Worm (Caenorhabditis elegans) whole organism, late embryonic: Measurements from ENCODE around the gene T04C12.7.

Experiments used
- C08G9.2 ChIP-seq: sonication (generic microtip); optimal IDR thresholded peaks from 2 replicates; lab custom pipeline; 2016; ENCODE audit warnings: mild to moderate bottlenecking, missing genetic modification characterization, moderate library complexity, missing compliant biosample characterization
- C38D4.7 ChIP-seq: fragments of 200-800 bp; sonication (Bioruptor generic); optimal IDR thresholded peaks from 2 replicates; lab custom pipeline; 2018; ENCODE audit warnings: mild to moderate bottlenecking, missing genetic modification characterization, moderate library complexity, missing compliant biosample characterization
- F13H6.1 ChIP-seq: sonication (generic microtip); optimal IDR thresholded peaks from 2 replicates; lab custom pipeline; 2016; ENCODE audit warnings: missing genetic modification characterization, missing compliant biosample characterization
- T23F11.4 ChIP-seq: fragments of 200-800 bp; sonication (Bioruptor generic); optimal IDR thresholded peaks from 2 replicates; lab custom pipeline; 2018; ENCODE audit warnings: mild to moderate bottlenecking, missing genetic modification characterization, missing compliant biosample characterization
- ahr-1 ChIP-seq: sonication (generic microtip); optimal IDR thresholded peaks from 2 replicates; lab custom pipeline; 2016; ENCODE audit warnings: missing genetic modification characterization, missing compliant biosample characterization
- ama-1 ChIP-seq: fragments of 150-350 bp; optimal IDR thresholded peaks from 2 replicates; lab custom pipeline; 2014
- ceh-18 ChIP-seq: sonication (generic microtip); optimal IDR thresholded peaks from 2 replicates; lab custom pipeline; 2016; ENCODE audit warnings: missing genetic modification characterization, missing compliant biosample characterization
- ceh-19 ChIP-seq: fragments of 200-800 bp; sonication (Bioruptor generic); optimal IDR thresholded peaks from 2 replicates; lab custom pipeline; 2018; ENCODE audit warnings: mild to moderate bottlenecking, missing genetic modification characterization, missing compliant biosample characterization
- ceh-2 ChIP-seq: sonication (generic microtip); optimal IDR thresholded peaks from 2 replicates; lab custom pipeline; 2016; ENCODE audit warnings: missing genotype, missing genetic modification characterization, missing compliant biosample characterization
- ceh-22 ChIP-seq: sonication (generic microtip); optimal IDR thresholded peaks from 2 replicates; lab custom pipeline; 2017; ENCODE audit warnings: missing biosample characterization, missing genetic modification characterization
- ceh-30 ChIP-seq: fragments of 150-350 bp; optimal IDR thresholded peaks from 2 replicates; lab custom pipeline; 2014; ENCODE audit warnings: missing biosample characterization, missing genetic modification characterization
- ceh-31 ChIP-seq: sonication (generic microtip); optimal IDR thresholded peaks from 2 replicates; lab custom pipeline; 2016; ENCODE audit warnings: missing genetic modification characterization, missing compliant biosample characterization
- ceh-34 ChIP-seq: sonication (generic microtip); optimal IDR thresholded peaks from 2 replicates; lab custom pipeline; 2016; ENCODE audit warnings: mild to moderate bottlenecking, missing genetic modification characterization, missing compliant biosample characterization
- ceh-9 ChIP-seq: sonication (generic microtip); optimal IDR thresholded peaks from 2 replicates; lab custom pipeline; 2016; ENCODE audit warnings: mild to moderate bottlenecking, missing genetic modification characterization, inconsistent platforms, missing compliant biosample characterization
- che-1 ChIP-seq: sonication (generic microtip); optimal IDR thresholded peaks from 2 replicates; lab custom pipeline; 2016; ENCODE audit warnings: mild to moderate bottlenecking, missing genetic modification characterization, missing compliant biosample characterization
- dmd-4 ChIP-seq: sonication (generic microtip); optimal IDR thresholded peaks from 2 replicates; lab custom pipeline; 2016; ENCODE audit warnings: borderline replicate concordance, missing genetic modification characterization, missing compliant biosample characterization
- elt-2 ChIP-seq: sonication (generic microtip); optimal IDR thresholded peaks from 2 replicates; lab custom pipeline; 2016; ENCODE audit warnings: missing genetic modification reagents, missing genetic modification characterization, missing compliant biosample characterization
- eyg-1 ChIP-seq: sonication (generic microtip); optimal IDR thresholded peaks from 2 replicates; lab custom pipeline; 2016; ENCODE audit warnings: missing genotype, missing genetic modification characterization, missing compliant biosample characterization
- fax-1 ChIP-seq: sonication (generic microtip); optimal IDR thresholded peaks from 2 replicates; lab custom pipeline; 2016; ENCODE audit warnings: missing genotype, missing genetic modification characterization, missing compliant biosample characterization
- fkh-10 ChIP-seq: fragments of 150-350 bp; optimal IDR thresholded peaks from 2 replicates; lab custom pipeline; 2014; ENCODE audit warnings: missing biosample characterization, missing genetic modification reagents, missing genetic modification characterization
- fkh-6 ChIP-seq: sonication (generic microtip); optimal IDR thresholded peaks from 2 replicates; lab custom pipeline; 2016; ENCODE audit warnings: missing genetic modification characterization, missing compliant biosample characterization
- gmeb-2 ChIP-seq: sonication (generic microtip); optimal IDR thresholded peaks from 2 replicates; lab custom pipeline; 2016; ENCODE audit warnings: missing genetic modification characterization, inconsistent platforms, missing compliant biosample characterization
- hlh-13 ChIP-seq: fragments of 200-800 bp; sonication (Bioruptor generic); optimal IDR thresholded peaks from 2 replicates; lab custom pipeline; 2018; ENCODE audit warnings: mild to moderate bottlenecking, missing genetic modification characterization, missing compliant biosample characterization
- hlh-15 ChIP-seq: sonication (generic microtip); optimal IDR thresholded peaks from 2 replicates; lab custom pipeline; 2016; ENCODE audit warnings: missing genetic modification characterization, missing compliant biosample characterization
- hlh-30 ChIP-seq: sonication (generic microtip); optimal IDR thresholded peaks from 2 replicates; lab custom pipeline; 2017; ENCODE audit warnings: antibody characterized with exemption, missing genetic modification characterization, missing compliant biosample characterization; ENCODE audit not compliant: insufficient read depth
- hlh-6 ChIP-seq: sonication (generic microtip); optimal IDR thresholded peaks from 2 replicates; lab custom pipeline; 2016; ENCODE audit warnings: missing genotype, missing genetic modification characterization, missing compliant biosample characterization
- hlh-8 ChIP-seq: sonication (generic microtip); optimal IDR thresholded peaks from 2 replicates; lab custom pipeline; 2016; ENCODE audit warnings: missing genotype, missing genetic modification characterization, missing compliant biosample characterization
- lim-6 ChIP-seq: sonication (generic microtip); optimal IDR thresholded peaks from 2 replicates; lab custom pipeline; 2016; ENCODE audit warnings: missing genetic modification characterization, missing compliant biosample characterization
- lin-11 ChIP-seq: fragments of 200-800 bp; sonication (Bioruptor generic); optimal IDR thresholded peaks from 2 replicates; lab custom pipeline; 2018; ENCODE audit warnings: mild to moderate bottlenecking, missing genetic modification characterization, missing compliant biosample characterization
- madf-2 ChIP-seq: sonication (generic microtip); optimal IDR thresholded peaks from 2 replicates; lab custom pipeline; 2017; ENCODE audit warnings: missing genetic modification characterization, missing compliant biosample characterization
- mec-3 ChIP-seq: sonication (generic microtip); optimal IDR thresholded peaks from 2 replicates; lab custom pipeline; 2016; ENCODE audit warnings: borderline replicate concordance, missing genetic modification characterization, missing compliant biosample characterization
- nhr-11 ChIP-seq: fragments of 150-350 bp; optimal IDR thresholded peaks from 2 replicates; lab custom pipeline; 2014; ENCODE audit warnings: missing biosample characterization, missing genetic modification characterization
- nhr-232 ChIP-seq: sonication (generic microtip); optimal IDR thresholded peaks from 2 replicates; lab custom pipeline; 2016; ENCODE audit warnings: missing genetic modification characterization, missing compliant biosample characterization
- npax-4 ChIP-seq: sonication (generic microtip); optimal IDR thresholded peaks from 2 replicates; lab custom pipeline; 2016; ENCODE audit warnings: missing genetic modification characterization, missing compliant biosample characterization
- odd-2 ChIP-seq: sonication (generic microtip); optimal IDR thresholded peaks from 2 replicates; lab custom pipeline; 2017; ENCODE audit warnings: antibody characterized with exemption, mild to moderate bottlenecking, missing genetic modification characterization, missing compliant biosample characterization
- pag-3 ChIP-seq: sonication (generic microtip); optimal IDR thresholded peaks from 2 replicates; lab custom pipeline; 2016; ENCODE audit warnings: missing compliant biosample characterization, missing genetic modification characterization, borderline replicate concordance
- pat-9 ChIP-seq: fragments of 200-800 bp; sonication (Bioruptor generic); optimal IDR thresholded peaks from 2 replicates; lab custom pipeline; 2018; ENCODE audit warnings: mild to moderate bottlenecking, missing genetic modification characterization, moderate library complexity, missing compliant biosample characterization
- pha-4 ChIP-seq: fragments of 150-350 bp; optimal IDR thresholded peaks from 2 replicates; lab custom pipeline; 2018; ENCODE audit warnings: missing biosample characterization, missing genetic modification reagents, missing genetic modification characterization
- pqm-1 ChIP-seq: sonication (generic microtip); optimal IDR thresholded peaks from 2 replicates; lab custom pipeline; 2016; ENCODE audit warnings: missing genetic modification characterization, missing compliant biosample characterization
- pros-1 ChIP-seq: fragments of 150-350 bp; optimal IDR thresholded peaks from 2 replicates; lab custom pipeline; 2014; ENCODE audit warnings: missing biosample characterization, missing genetic modification reagents, missing genetic modification characterization
- ref-2 ChIP-seq: sonication (generic microtip); optimal IDR thresholded peaks from 2 replicates; lab custom pipeline; 2016; ENCODE audit warnings: missing genetic modification characterization, missing compliant biosample characterization
- rnt-1 ChIP-seq: sonication (generic microtip); optimal IDR thresholded peaks from 2 replicates; lab custom pipeline; 2016; ENCODE audit warnings: missing genetic modification characterization, missing compliant biosample characterization
- sdc-2 ChIP-seq: sonication (generic microtip); optimal IDR thresholded peaks from 2 replicates; lab custom pipeline; 2016; ENCODE audit warnings: missing genotype, missing genetic modification characterization, missing compliant biosample characterization
- sox-2 ChIP-seq: fragments of 200-800 bp; sonication (Bioruptor generic); IDR thresholded peaks from 2 replicates; pipeline ENCODE4 v1.3.6; 2022; ENCODE audit warnings: missing genetic modification reagents, missing genetic modification characterization, missing compliant biosample characterization
- sox-4 ChIP-seq: sonication (generic microtip); optimal IDR thresholded peaks from 2 replicates; lab custom pipeline; 2017; ENCODE audit warnings: mild to moderate bottlenecking, missing genetic modification characterization, inconsistent platforms, missing compliant biosample characterization
- syd-9 ChIP-seq: sonication (generic microtip); optimal IDR thresholded peaks from 2 replicates; lab custom pipeline; 2016; ENCODE audit warnings: mild to moderate bottlenecking, missing genetic modification characterization, moderate library complexity, missing compliant biosample characterization
- tbx-2 ChIP-seq: sonication (generic microtip); optimal IDR thresholded peaks from 2 replicates; lab custom pipeline; 2016; ENCODE audit warnings: missing genetic modification characterization, missing compliant biosample characterization
- tbx-7 ChIP-seq: sonication (generic microtip); optimal IDR thresholded peaks from 2 replicates; lab custom pipeline; 2016; ENCODE audit warnings: missing genotype, missing genetic modification characterization, missing compliant biosample characterization
- ttx-3 ChIP-seq: sonication (generic microtip); optimal IDR thresholded peaks from 2 replicates; lab custom pipeline; 2016; ENCODE audit warnings: missing genetic modification reagents, missing genetic modification characterization, missing compliant biosample characterization
- unc-3 ChIP-seq, 2 experiments: fragments of 200-800 bp in 1 of 2; sonication (Bioruptor generic) in 1 of 2; sonication (generic microtip) in 1 of 2; conservative IDR thresholded peaks in 1 of 2; optimal IDR thresholded peaks in 1 of 2; 2 replicates each; pipeline versions ENCODE4 v1.3.6 to Lab custom; 2016 to 2022; ENCODE audit warnings: missing compliant biosample characterization in 2 of 2, missing genetic modification characterization in 2 of 2, missing genetic modification reagents in 1 of 2
- unc-42 ChIP-seq: sonication (generic microtip); optimal IDR thresholded peaks from 2 replicates; lab custom pipeline; 2016; ENCODE audit warnings: missing genotype, missing genetic modification characterization, missing compliant biosample characterization
- unc-86 ChIP-seq: sonication (generic microtip); optimal IDR thresholded peaks from 2 replicates; lab custom pipeline; 2016; ENCODE audit warnings: missing genetic modification characterization, missing compliant biosample characterization
- ztf-16 ChIP-seq: sonication (generic microtip); optimal IDR thresholded peaks from 2 replicates; lab custom pipeline; 2017; ENCODE audit warnings: missing genetic modification characterization, missing compliant biosample characterization

T04C12.7 gene

ce11 chrV:11029309-11029708 lies 24.6 kb upstream of the T04C12.7 start:
- TF ChIP-seq sox-4 (tag; lab: Kevin White, UChicago) = no peak
- TF ChIP-seq ceh-19 = no peak
- TF ChIP-seq ref-2 (tag; lab: Kevin White, UChicago) = peak; percentile 89
- peak; percentile 68 for TF ChIP-seq hlh-8 (tag; lab: Kevin White, UChicago)
- TF ChIP-seq fkh-10 (GFP tag; lab: Kevin White, UChicago) = no peak
- peak; percentile 96 for TF ChIP-seq C08G9.2 (tag; lab: Kevin White, UChicago)
- TF ChIP-seq lin-11 (tag; lab: Kevin White, UChicago) = no peak
- TF ChIP-seq nhr-11 (tag; lab: Kevin White, UChicago) = no peak
- no peak for TF ChIP-seq pat-9 (tag; lab: Kevin White, UChicago)
- TF ChIP-seq dmd-4 (tag; lab: Kevin White, UChicago) = peak; percentile 56
- peak; percentile 8 for TF ChIP-seq sdc-2 (tag; lab: Kevin White, UChicago)
- TF ChIP-seq unc-3 (GFP tag; conservative IDR thresholded peaks at IDR 0.05; lab: Robert Waterston, UW) = no peak
- no peak for TF ChIP-seq unc-3 (tag; optimal IDR thresholded peaks at IDR 0.05; lab: Kevin White, UChicago)
- TF ChIP-seq ztf-16 (tag; lab: Kevin White, UChicago) = peak; percentile 50
- no peak for TF ChIP-seq unc-86
- TF ChIP-seq C38D4.7 (GFP tag; lab: Kevin White, UChicago) = no peak
- peak; percentile 40 for TF ChIP-seq fax-1 (tag; lab: Kevin White, UChicago)
- peak; percentile 59 for TF ChIP-seq hlh-6 (tag; lab: Kevin White, UChicago)
- peak; percentile 3 for TF ChIP-seq ttx-3
- peak; percentile 71 for TF ChIP-seq F13H6.1
- no peak for TF ChIP-seq pha-4
- peak; percentile 35 for TF ChIP-seq madf-2 (tag; lab: Kevin White, UChicago)
- no peak for TF ChIP-seq gmeb-2 (tag; lab: Kevin White, UChicago)
- TF ChIP-seq hlh-30 = no peak
- TF ChIP-seq hlh-15 (tag; lab: Kevin White, UChicago) = no peak
- no peak for TF ChIP-seq odd-2 (tag; lab: Kevin White, UChicago)
- peak; percentile 86 for TF ChIP-seq ceh-2 (tag; lab: Kevin White, UChicago)
- TF ChIP-seq ama-1 = no peak
- peak; percentile 63 for TF ChIP-seq fkh-6 (tag; lab: Kevin White, UChicago)
- peak; percentile 83 for TF ChIP-seq rnt-1 (tag; lab: Kevin White, UChicago)
- TF ChIP-seq che-1 (tag; lab: Kevin White, UChicago) = no peak
- TF ChIP-seq lim-6 (tag; lab: Kevin White, UChicago) = peak; percentile 12
- TF ChIP-seq ceh-30 (tag; lab: Kevin White, UChicago) = no peak
- no peak for TF ChIP-seq npax-4 (tag; lab: Kevin White, UChicago)
- peak; percentile 64 for TF ChIP-seq elt-2 (tag; lab: Kevin White, UChicago)
- TF ChIP-seq tbx-2 (tag; lab: Kevin White, UChicago) = peak; percentile 87
- peak; percentile 94 for TF ChIP-seq ceh-31 (tag; lab: Kevin White, UChicago)
- no peak for TF ChIP-seq pag-3 (tag; lab: Kevin White, UChicago)
- no peak for TF ChIP-seq pros-1 (tag; lab: Kevin White, UChicago)
- peak; percentile 30 for TF ChIP-seq unc-42 (tag; lab: Kevin White, UChicago)
- TF ChIP-seq ceh-22 (tag; lab: Kevin White, UChicago) = no peak
- no peak for TF ChIP-seq sox-2
- TF ChIP-seq syd-9 = no peak
- TF ChIP-seq ceh-18 (tag; lab: Kevin White, UChicago) = no peak
- TF ChIP-seq hlh-13 = no peak
- peak; percentile 71 for TF ChIP-seq mec-3 (tag; lab: Kevin White, UChicago)
- TF ChIP-seq ahr-1 (tag; lab: Kevin White, UChicago) = peak; percentile 25
- TF ChIP-seq tbx-7 = peak; percentile 91
- no peak for TF ChIP-seq pqm-1 (tag; lab: Kevin White, UChicago)
- no peak for TF ChIP-seq nhr-232 (tag; lab: Kevin White, UChicago)
- TF ChIP-seq eyg-1 (tag; lab: Kevin White, UChicago) = peak; percentile 17
- TF ChIP-seq ceh-34 (tag; lab: Kevin White, UChicago) = peak; percentile 47
- TF ChIP-seq ceh-9 (tag; lab: Kevin White, UChicago) = no peak
- TF ChIP-seq T23F11.4 = no peak
